Worm (Caenorhabditis elegans): Measurements from ENCODE around the gene aak-1.

The aak-1 gene

ce11 chrIII:8801864-8802818, 41.3 kb upstream of the aak-1 start:
- TF ChIP-seq ztf-1 (GFP tag; conservative IDR thresholded peaks at IDR 0.05) (no peak), crh-2 (tag; optimal IDR thresholded peaks at IDR 0.05) (peak; percentile 99), fos-1 (tag; optimal IDR thresholded peaks at IDR 0.05) (peak; percentile 95), unc-62 (GFP tag; optimal IDR thresholded peaks at IDR 0.05) (peak; percentile 86), unc-55 (GFP tag; optimal IDR thresholded peaks at IDR 0.05) (peak; percentile 97), elt-3 (tag; optimal IDR thresholded peaks at IDR 0.05) (no peak), ceh-82 (tag; optimal IDR thresholded peaks at IDR 0.05) (peak; percentile 71), ztf-11 (tag; optimal IDR thresholded peaks at IDR 0.05) (peak; percentile 42), mab-5 (tag; optimal IDR thresholded peaks at IDR 0.05) (peak; percentile 38), nhr-77 (tag; optimal IDR thresholded peaks at IDR 0.05) (peak; percentile 83), alr-1 (tag; optimal IDR thresholded peaks at IDR 0.05) (peak; percentile 99), blmp-1 (tag; optimal IDR thresholded peaks at IDR 0.05; ENCODE audit: insufficient read depth) (peak; percentile 57), nhr-10 (tag; optimal IDR thresholded peaks at IDR 0.05) (no peak), skn-1 (tag; optimal IDR thresholded peaks at IDR 0.05) (no peak), unc-39 (tag; optimal IDR thresholded peaks at IDR 0.05) (no peak), lsy-2 (tag; optimal IDR thresholded peaks at IDR 0.05) (peak; percentile 77 to 95), sma-9 (GFP tag; optimal IDR thresholded peaks at IDR 0.05) (peak; percentile 98), sma-9 (tag; optimal IDR thresholded peaks at IDR 0.05) (peak; percentile 85), snpc-4 (tag; optimal IDR thresholded peaks at IDR 0.05) (peak; percentile 85), nhr-11 (tag; optimal IDR thresholded peaks at IDR 0.05) (no peak), F13H6.1 (tag; optimal IDR thresholded peaks at IDR 0.05) (peak; percentile 100), C34F6.9 (tag; optimal IDR thresholded peaks at IDR 0.05) (peak; percentile 99), sma-3 (GFP tag; optimal IDR thresholded peaks at IDR 0.05) (peak; percentile 96), ZK546.5 (tag; optimal IDR thresholded peaks at IDR 0.05) (peak; percentile 45), nhr-23 (tag; optimal IDR thresholded peaks at IDR 0.05) (no peak), elt-1 (tag; optimal IDR thresholded peaks at IDR 0.05) (no peak), nhr-129 (tag; optimal IDR thresholded peaks at IDR 0.05) (peak; percentile 99), gmeb-1 (tag; optimal IDR thresholded peaks at IDR 0.05) (peak; percentile 81), Y55F3AM.14 (GFP tag; optimal IDR thresholded peaks at IDR 0.05) (peak; percentile 92), dmd-4 (tag; optimal IDR thresholded peaks at IDR 0.05) (no peak), zag-1 (tag; optimal IDR thresholded peaks at IDR 0.05) (peak; percentile 93), lin-11 (tag; optimal IDR thresholded peaks at IDR 0.05) (peak; percentile 92), aly-2 (tag; optimal IDR thresholded peaks at IDR 0.05) (no peak), sem-4 (tag; optimal IDR thresholded peaks at IDR 0.05) (peak; percentile 96), nhr-21 (tag; optimal IDR thresholded peaks at IDR 0.05) (peak; percentile 95), lin-39 (tag; optimal IDR thresholded peaks at IDR 0.05) (peak; percentile 92), ama-1 (optimal IDR thresholded peaks at IDR 0.05) (peak; percentile 76), ztf-4 (tag; optimal IDR thresholded peaks at IDR 0.05) (peak; percentile 96), peb-1 (tag; optimal IDR thresholded peaks at IDR 0.05) (no peak), mbf-1 (tag; optimal IDR thresholded peaks at IDR 0.05) (no peak), mdl-1 (tag; optimal IDR thresholded peaks at IDR 0.05) (peak; percentile 87 to 95), nhr-6 (tag; optimal IDR thresholded peaks at IDR 0.05) (peak; percentile 97), egl-27 (tag; optimal IDR thresholded peaks at IDR 0.05) (peak; percentile 99), R02D3.7 (tag; optimal IDR thresholded peaks at IDR 0.05) (no peak), nhr-237 (tag; optimal IDR thresholded peaks at IDR 0.05) (peak; percentile 80), nhr-25 (tag; optimal IDR thresholded peaks at IDR 0.05) (peak; percentile 98), ceh-16 (tag; optimal IDR thresholded peaks at IDR 0.05) (peak; percentile 90), nhr-12 (tag; optimal IDR thresholded peaks at IDR 0.05) (no peak), lin-13 (GFP tag; optimal IDR thresholded peaks at IDR 0.05) (peak; percentile 83)

Measured in whole organism, L2 larva.